Worm (Caenorhabditis elegans) whole organism, L3 larva: ENCODE data around the gene F41B5.1.

Experiments used
- ama-1 ChIP-seq: fragments of 150-350 bp; optimal IDR thresholded peaks from 2 replicates; lab custom pipeline; 2018
- ceh-82 ChIP-seq: fragments of 150-350 bp; optimal IDR thresholded peaks from 2 replicates; lab custom pipeline; 2014; ENCODE audit warnings: missing biosample characterization, missing genetic modification characterization
- nhr-11 ChIP-seq: fragments of 150-350 bp; optimal IDR thresholded peaks from 2 replicates; lab custom pipeline; 2014; ENCODE audit warnings: missing biosample characterization, missing genetic modification characterization
- pha-4 ChIP-seq: fragments of 150-350 bp; optimal IDR thresholded peaks from 2 replicates; lab custom pipeline; 2014; ENCODE audit warnings: missing biosample characterization, missing genetic modification reagents, missing genetic modification characterization

DNA sequence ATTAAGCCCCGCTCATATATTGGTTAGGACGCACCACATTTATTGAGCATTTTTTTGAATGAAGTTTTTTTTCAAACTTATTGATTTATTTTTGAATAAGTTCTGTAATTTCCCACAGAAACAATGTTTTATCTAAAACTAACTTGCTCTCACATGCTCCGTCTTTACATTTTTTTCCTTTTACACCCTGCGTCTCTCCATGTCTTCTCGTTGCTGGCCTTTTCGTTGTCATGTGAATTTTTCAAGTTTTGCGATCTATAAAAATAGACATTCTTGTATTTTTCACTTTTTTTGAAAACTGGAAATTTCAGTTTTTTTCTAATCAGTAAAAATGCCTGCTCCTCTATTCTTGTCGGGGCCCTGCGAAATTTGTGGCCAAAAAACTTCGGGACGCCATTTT lies 24.4 kb upstream of the F41B5.1 start, which contains the start of gene nhr-134:
- TF ChIP-seq ama-1 (lab: Kevin White, UChicago) (no peak), ceh-82 (no peak), pha-4 (tag; lab: Kevin White, UChicago) (peak; percentile 63), nhr-11 (tag; lab: Kevin White, UChicago) (no peak)
